Worm (Caenorhabditis elegans): Measurements from ENCODE around the gene lam-1.
A peak's percentile ranks its signal among the peaks of the same experiment; 100 is the strongest.

ce11 chrIV:5160171-5160570 is 13.0 kb upstream of the lam-1 start, which contains the start of the genes C24D10.6 and C24D10.4:
- TF ChIP-seq daf-12 (tag; optimal IDR thresholded peaks at IDR 0.05) (no peak), ZK546.5 (tag; optimal IDR thresholded peaks at IDR 0.05) (no peak), snpc-1.2 (GFP tag; IDR thresholded peaks at IDR 0.05) (peak; percentile 59; the same call in 1 of the 2 replicates), lin-39 (tag; optimal IDR thresholded peaks at IDR 0.05) (no peak), jun-1 (tag; optimal IDR thresholded peaks at IDR 0.05) (no peak), nhr-28 (tag; optimal IDR thresholded peaks at IDR 0.05) (no peak), tra-1 (GFP tag; IDR thresholded peaks at IDR 0.05) (no peak), unc-62 (GFP tag; optimal IDR thresholded peaks at IDR 0.05 in 1 of 2) (no peak), unc-62 (tag; optimal IDR thresholded peaks at IDR 0.05) (no peak), aly-2 (tag; optimal IDR thresholded peaks at IDR 0.05) (no peak), unc-39 (tag; optimal IDR thresholded peaks at IDR 0.05) (no peak), unc-130 (GFP tag; optimal IDR thresholded peaks at IDR 0.05) (no peak), hif-1 (tag; optimal IDR thresholded peaks at IDR 0.05) (no peak), D1046.2 (GFP tag; IDR thresholded peaks at IDR 0.05) (no peak), ama-1 (optimal IDR thresholded peaks at IDR 0.05) (no peak)
